Worm (Caenorhabditis elegans) whole organism, mixed stage, embryonic: ENCODE results near the gene T19H5.6.

ENCODE experiments used
- bed-3 ChIP-seq: fragments of 200-800 bp; sonication (Bioruptor generic); optimal IDR thresholded peaks from 3 replicates; lab custom pipeline; 2018; ENCODE audit warnings: mild to moderate bottlenecking, missing genetic modification characterization, moderate library complexity, missing compliant biosample characterization
- blmp-1 ChIP-seq: fragments of 150-350 bp; optimal IDR thresholded peaks from 2 replicates; lab custom pipeline; 2014; ENCODE audit warnings: missing biosample characterization, missing genetic modification characterization
- ces-1 ChIP-seq: fragments of 150-350 bp; optimal IDR thresholded peaks from 2 replicates; lab custom pipeline; 2014; ENCODE audit warnings: missing biosample characterization, missing genetic modification reagents, missing genetic modification characterization
- lsy-2 ChIP-seq: fragments of 150-350 bp; optimal IDR thresholded peaks from 2 replicates; lab custom pipeline; 2014; ENCODE audit warnings: missing biosample characterization, missing genetic modification characterization
- mab-5 ChIP-seq: fragments of 150-350 bp; optimal IDR thresholded peaks from 2 replicates; lab custom pipeline; 2014; ENCODE audit warnings: missing biosample characterization, missing genetic modification characterization
- mep-1 ChIP-seq: fragments of 150-350 bp; optimal IDR thresholded peaks from 2 replicates; lab custom pipeline; 2017; ENCODE audit warnings: missing biosample characterization, missing genetic modification reagents, missing genetic modification characterization, inconsistent platforms
- nhr-12 ChIP-seq: fragments of 150-350 bp; optimal IDR thresholded peaks from 2 replicates; lab custom pipeline; 2014; ENCODE audit warnings: missing biosample characterization, missing genetic modification characterization
- nhr-237 ChIP-seq: fragments of 150-350 bp; optimal IDR thresholded peaks from 2 replicates; lab custom pipeline; 2014; ENCODE audit warnings: missing biosample characterization, missing genetic modification characterization
- nhr-76 ChIP-seq: sonication (generic microtip); optimal IDR thresholded peaks from 2 replicates; lab custom pipeline; 2017; ENCODE audit warnings: missing biosample characterization, missing genetic modification characterization
- sem-2 ChIP-seq: fragments of 200-800 bp; sonication (Bioruptor generic); optimal IDR thresholded peaks from 2 replicates; lab custom pipeline; 2018; ENCODE audit warnings: mild to moderate bottlenecking, missing genetic modification characterization, missing compliant biosample characterization
- snpc-4 ChIP-seq: fragments of 150-350 bp; optimal IDR thresholded peaks from 2 replicates; lab custom pipeline; 2014; ENCODE audit warnings: missing biosample characterization, missing genetic modification characterization
- sptf-1 ChIP-seq: sonication (generic microtip); optimal IDR thresholded peaks from 2 replicates; lab custom pipeline; 2017; ENCODE audit warnings: mild to moderate bottlenecking, missing genetic modification characterization, moderate library complexity, missing compliant biosample characterization
- unc-62 ChIP-seq: fragments of 150-350 bp; optimal IDR thresholded peaks from 2 replicates; lab custom pipeline; 2014; ENCODE audit warnings: missing biosample characterization, missing genetic modification reagents, missing genetic modification characterization
- ztf-11 ChIP-seq: fragments of 150-350 bp; optimal IDR thresholded peaks from 2 replicates; lab custom pipeline; 2014; ENCODE audit warnings: missing biosample characterization, missing genetic modification characterization

DNA sequence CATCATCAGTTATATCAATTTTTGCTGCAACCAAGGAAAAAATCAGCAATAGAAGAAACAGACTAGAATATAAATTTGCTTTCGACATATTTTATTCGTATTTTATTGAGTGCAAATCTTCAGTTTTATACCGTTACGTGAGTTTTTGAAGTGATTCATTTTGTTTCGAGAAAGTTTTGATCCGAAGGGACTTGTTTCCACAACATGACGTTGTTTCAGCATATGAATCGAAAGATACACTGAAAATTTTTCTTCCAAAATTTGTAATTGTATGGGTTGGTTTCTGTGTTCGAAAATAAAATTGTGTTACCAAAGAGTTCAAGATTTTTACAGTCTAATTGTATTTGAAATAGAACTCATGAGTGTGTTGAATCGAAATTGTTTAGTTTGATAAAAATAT, 10.0 kb upstream of the T19H5.6 start, which contains the start of gene T19H5.7:
- TF ChIP-seq snpc-4 (tag; lab: Kevin White, UChicago) (no peak), bed-3 (no peak), nhr-76 (no peak), unc-62 (no peak), blmp-1 (no peak), nhr-12 (tag; lab: Kevin White, UChicago) (no peak), sem-2 (GFP tag; lab: Kevin White, UChicago) (no peak), mep-1 (no peak), lsy-2 (tag; lab: Kevin White, UChicago) (no peak), ztf-11 (tag; lab: Kevin White, UChicago) (no peak), ces-1 (GFP tag; lab: Kevin White, UChicago) (no peak), sptf-1 (tag; lab: Kevin White, UChicago) (no peak), nhr-237 (tag; lab: Kevin White, UChicago) (no peak), mab-5 (tag; lab: Kevin White, UChicago) (no peak)
